Worm (Caenorhabditis elegans) whole organism, L4 larva: ENCODE measurements around the gene hmg-11.

Experiments
- F44E2.7 ChIP-seq: fragments of 200-800 bp; sonication (Bioruptor generic); IDR thresholded peaks from 2 replicates; pipeline ENCODE4 v2.1.2; 2022; ENCODE audit warnings: missing genetic modification characterization, missing compliant biosample characterization
- F49E8.2 ChIP-seq: sonication (generic microtip); optimal IDR thresholded peaks from 2 replicates; lab custom pipeline; 2016; ENCODE audit warnings: missing compliant biosample characterization, mild to moderate bottlenecking, missing genetic modification characterization, borderline replicate concordance
- T20F7.1 ChIP-seq: fragments of 200-800 bp; sonication (Bioruptor generic); optimal IDR thresholded peaks from 2 replicates; lab custom pipeline; 2018; ENCODE audit warnings: mild to moderate bottlenecking, missing genetic modification characterization, missing compliant biosample characterization
- ZK337.2 ChIP-seq: fragments of 200-800 bp; sonication (Bioruptor generic); IDR thresholded peaks from 2 replicates; pipeline ENCODE4 v1.3.6; 2022; ENCODE audit warnings: missing genetic modification reagents, missing genetic modification characterization, missing compliant biosample characterization
- ZK546.5 ChIP-seq, 2 experiments: sonication (generic microtip); optimal IDR thresholded peaks; 2 replicates each; lab custom pipeline; 2017; ENCODE audit warnings: missing biosample characterization in 2 of 2, missing genetic modification characterization in 2 of 2
- aha-1 ChIP-seq: fragments of 150-350 bp; peaks from one replicate; lab custom pipeline; 2014; ENCODE audit warnings: missing biosample characterization, missing genetic modification characterization
- aly-2 ChIP-seq: sonication (generic microtip); optimal IDR thresholded peaks from 2 replicates; lab custom pipeline; 2018; ENCODE audit warnings: missing biosample characterization, missing genetic modification characterization
- arid-1 ChIP-seq: fragments of 200-800 bp; sonication (Bioruptor generic); conservative IDR thresholded peaks from 2 replicates; pipeline ENCODE4 v1.3.6; 2022; ENCODE audit warnings: missing genetic modification reagents, missing genetic modification characterization, missing compliant biosample characterization
- ces-1 ChIP-seq: fragments of 150-350 bp; sonication (generic microtip); optimal IDR thresholded peaks from 4 replicates; lab custom pipeline; 2014; ENCODE audit warnings: missing biosample characterization, missing genetic modification reagents, missing genetic modification characterization
- cey-2 ChIP-seq: sonication (generic microtip); optimal IDR thresholded peaks from 3 replicates; lab custom pipeline; 2017; ENCODE audit warnings: missing genetic modification characterization, mild to moderate bottlenecking, missing compliant biosample characterization, antibody characterized with exemption, borderline replicate concordance; ENCODE audit not compliant: insufficient read depth
- daf-12 ChIP-seq: fragments of 150-350 bp; optimal IDR thresholded peaks from 2 replicates; lab custom pipeline; 2014; ENCODE audit warnings: missing biosample characterization, missing genetic modification reagents, missing genetic modification characterization
- daf-16 ChIP-seq, 3 experiments: sonication (generic microtip); optimal IDR thresholded peaks; 2 replicates each; lab custom pipeline; 2016 to 2017; ENCODE audit warnings: missing genetic modification characterization in 3 of 3, missing genetic modification reagents in 3 of 3, mild to moderate bottlenecking in 2 of 3, missing compliant biosample characterization in 2 of 3, missing biosample characterization in 1 of 3, moderate library complexity in 1 of 3
- daf-19 ChIP-seq: fragments of 200-800 bp; sonication (Bioruptor generic); conservative IDR thresholded peaks from 2 replicates; pipeline ENCODE4 v1.3.6; 2022; ENCODE audit warnings: missing genetic modification characterization, missing compliant biosample characterization
- fkh-10 ChIP-seq: fragments of 150-350 bp; optimal IDR thresholded peaks from 2 replicates; lab custom pipeline; 2014; ENCODE audit warnings: missing biosample characterization, missing genetic modification reagents, missing genetic modification characterization
- fos-1 ChIP-seq: fragments of 150-350 bp; optimal IDR thresholded peaks from 2 replicates; lab custom pipeline; 2014; ENCODE audit warnings: missing biosample characterization, missing genetic modification characterization
- hif-1 ChIP-seq, 2 experiments: sonication (generic microtip); optimal IDR thresholded peaks; 2 replicates each; lab custom pipeline; 2016 to 2017; ENCODE audit warnings: missing compliant biosample characterization in 2 of 2, missing genetic modification characterization in 2 of 2, missing genetic modification reagents in 2 of 2, missing genotype in 2 of 2, mild to moderate bottlenecking in 1 of 2
- hlh-30 ChIP-seq: sonication (generic microtip); optimal IDR thresholded peaks from 2 replicates; lab custom pipeline; 2017; ENCODE audit warnings: antibody characterized with exemption, mild to moderate bottlenecking, missing genetic modification characterization, missing compliant biosample characterization; ENCODE audit not compliant: insufficient read depth
- jun-1 ChIP-seq: fragments of 150-350 bp; optimal IDR thresholded peaks from 2 replicates; lab custom pipeline; 2014; ENCODE audit warnings: missing biosample characterization, missing genetic modification reagents, missing genetic modification characterization
- lin-1 ChIP-seq: fragments of 200-800 bp; sonication (Bioruptor generic); IDR thresholded peaks from 2 replicates; pipeline ENCODE4 v1.3.6; 2022; ENCODE audit warnings: missing genetic modification reagents, missing genetic modification characterization, missing compliant biosample characterization
- lin-39 ChIP-seq: fragments of 150-350 bp; optimal IDR thresholded peaks from 2 replicates; lab custom pipeline; 2014; ENCODE audit warnings: missing biosample characterization, missing genetic modification reagents, missing genetic modification characterization
- lsy-2 ChIP-seq, 2 experiments: fragments of 150-350 bp in 1 of 2; sonication (generic microtip) in 1 of 2; optimal IDR thresholded peaks; 2 replicates each; lab custom pipeline; 2014 to 2017; ENCODE audit warnings: missing biosample characterization in 2 of 2, missing genetic modification characterization in 2 of 2
- madf-5 ChIP-seq, 2 experiments: fragments of 200-800 bp; sonication (Bioruptor generic); IDR thresholded peaks; 2 replicates each; pipeline ENCODE4 v1.3.6; 2022; ENCODE audit warnings: missing compliant biosample characterization in 2 of 2, missing genetic modification characterization in 2 of 2
- mdt-29 ChIP-seq: fragments of 200-800 bp; sonication (Bioruptor generic); IDR thresholded peaks from 2 replicates; pipeline ENCODE4 v1.3.6; 2022; ENCODE audit warnings: missing genetic modification reagents, missing genetic modification characterization, missing compliant biosample characterization
- nhr-10 ChIP-seq: fragments of 150-350 bp; optimal IDR thresholded peaks from 2 replicates; lab custom pipeline; 2014; ENCODE audit warnings: missing biosample characterization, missing genetic modification characterization
- nhr-11 ChIP-seq: fragments of 150-350 bp; optimal IDR thresholded peaks from 2 replicates; lab custom pipeline; 2014; ENCODE audit warnings: missing biosample characterization, missing genetic modification characterization
- nhr-28 ChIP-seq: fragments of 150-350 bp; optimal IDR thresholded peaks from 2 replicates; lab custom pipeline; 2014; ENCODE audit warnings: missing biosample characterization, missing genetic modification characterization
- nhr-41 ChIP-seq: fragments of 200-800 bp; sonication (Bioruptor generic); IDR thresholded peaks from 2 replicates; pipeline ENCODE4 v1.3.6; 2022; ENCODE audit warnings: missing genetic modification reagents, missing genetic modification characterization, missing compliant biosample characterization
- snpc-4 ChIP-seq: fragments of 150-350 bp; optimal IDR thresholded peaks from 2 replicates; lab custom pipeline; 2014; ENCODE audit warnings: missing biosample characterization, missing genetic modification characterization
- unc-130 ChIP-seq: sonication (generic microtip); optimal IDR thresholded peaks from 2 replicates; lab custom pipeline; 2016; ENCODE audit warnings: missing genetic modification reagents, missing genetic modification characterization, missing compliant biosample characterization
- unc-39 ChIP-seq: sonication (generic microtip); optimal IDR thresholded peaks from 2 replicates; lab custom pipeline; 2017; ENCODE audit warnings: missing biosample characterization, missing genetic modification characterization
- zag-1 ChIP-seq: fragments of 150-350 bp; optimal IDR thresholded peaks from 2 replicates; lab custom pipeline; 2014; ENCODE audit warnings: missing biosample characterization, missing genetic modification characterization
- zip-11 ChIP-seq: fragments of 200-800 bp; sonication (Bioruptor generic); IDR thresholded peaks from 2 replicates; pipeline ENCODE4 v1.3.6; 2022; ENCODE audit warnings: missing genetic modification characterization, missing compliant biosample characterization
- zip-2 ChIP-seq: fragments of 150-350 bp; optimal IDR thresholded peaks from 2 replicates; lab custom pipeline; 2014; ENCODE audit warnings: missing biosample characterization, missing genetic modification characterization

The hmg-11 gene

ce11 chrII:4675481-4675880 lies 2.6 kb downstream of the hmg-11 start, which contains the start of gene T05A7.3:
T05A7.3 (plus strand) TSS chrII:4675781.
- no peak for TF ChIP-seq jun-1
- TF ChIP-seq unc-130 (GFP tag; lab: Kevin White, UChicago): no peak
- no peak for TF ChIP-seq nhr-41
- no peak for TF ChIP-seq lin-39
- TF ChIP-seq cey-2: no peak

- no peak for TF ChIP-seq mdt-29
- TF ChIP-seq zip-2 (tag; lab: Kevin White, UChicago): no peak
- TF ChIP-seq ZK546.5 (tag; optimal IDR thresholded peaks at IDR 0.05; lab: Kevin White, UChicago): no peak
- no peak for TF ChIP-seq zag-1 (tag; lab: Kevin White, UChicago)
- TF ChIP-seq lin-1 (GFP tag; lab: Robert Waterston, UW): no peak
- TF ChIP-seq aly-2 (tag; lab: Kevin White, UChicago): no peak
- TF ChIP-seq daf-12 (tag; lab: Kevin White, UChicago): no peak
- no peak for TF ChIP-seq unc-39 (tag; lab: Kevin White, UChicago)
- TF ChIP-seq daf-16 (GFP tag; optimal IDR thresholded peaks at IDR 0.05; lab: Kevin White, UChicago): peak in 1 of 2 experiments; percentile 19
- TF ChIP-seq daf-16 (tag; optimal IDR thresholded peaks at IDR 0.05; lab: Kevin White, UChicago): no peak
- TF ChIP-seq aha-1 (tag; lab: Kevin White, UChicago): no peak
- TF ChIP-seq hlh-30 (tag; lab: Kevin White, UChicago): peak; percentile 23
- no peak for TF ChIP-seq nhr-28 (tag; lab: Kevin White, UChicago)
These were observed 3.4 kb downstream of the hmg-11 start for ce11 chrII:4676241-4676640.

- TF ChIP-seq arid-1: no peak
These were observed 5.0 kb downstream of the hmg-11 start, which contains the start of gene T05A7.1 for ce11 chrII:4677916-4678315. T05A7.1 (plus strand) TSS chrII:4678216.

ce11 chrII:4681391-4681790 lies 8.5 kb downstream of the hmg-11 start, which contains the start of gene T05A7.7:
T05A7.7 (minus strand) TSS chrII:4681491.
- no peak for TF ChIP-seq ces-1 (GFP tag; lab: Kevin White, UChicago)
- no peak for TF ChIP-seq hif-1 (tag; optimal IDR thresholded peaks at IDR 0.05; lab: Kevin White, UChicago)
- no peak for TF ChIP-seq lsy-2 (tag; optimal IDR thresholded peaks at IDR 0.05; lab: Kevin White, UChicago)
- TF ChIP-seq nhr-10: no peak
- no peak for TF ChIP-seq ZK337.2 (GFP tag; lab: Robert Waterston, UW)
- TF ChIP-seq daf-19 (GFP tag; lab: Robert Waterston, UW): no peak
- no peak for TF ChIP-seq snpc-4 (tag; lab: Kevin White, UChicago)
- TF ChIP-seq fkh-10 (GFP tag; lab: Kevin White, UChicago): no peak
- no peak for TF ChIP-seq F49E8.2 (tag; lab: Kevin White, UChicago)
- TF ChIP-seq nhr-28 (tag; lab: Kevin White, UChicago): no peak
- no peak for TF ChIP-seq unc-130 (GFP tag; lab: Kevin White, UChicago)
- no peak for TF ChIP-seq zip-11 (GFP tag; lab: Robert Waterston, UW)

ce11 chrII:4683693-4684092 lies 10.8 kb downstream of the hmg-11 start, which contains the start of gene sre-40:
sre-40 (minus strand) TSS chrII:4683793.
- TF ChIP-seq F44E2.7 (no peak), T20F7.1 (GFP tag; lab: Kevin White, UChicago) (no peak), mdt-29 (no peak), madf-5 (GFP tag; IDR thresholded peaks at IDR 0.05; lab: Robert Waterston, UW) (no peak), aha-1 (tag; lab: Kevin White, UChicago) (no peak), fos-1 (tag; lab: Kevin White, UChicago) (no peak), nhr-41 (no peak), nhr-11 (tag; lab: Kevin White, UChicago) (no peak)
